Worm (Caenorhabditis elegans) whole organism, young adult: ENCODE data around the gene flp-23.

ENCODE experiments used
- Y53F4B.3 ChIP-seq: fragments of 200-800 bp; sonication (Bioruptor generic); IDR thresholded peaks from 2 replicates; pipeline ENCODE4 v1.3.6; 2022; ENCODE audit warnings: missing genetic modification reagents, missing genetic modification characterization, missing compliant biosample characterization
- sea-2 ChIP-seq: fragments of 200-800 bp; sonication (Bioruptor generic); IDR thresholded peaks from 2 replicates; pipeline ENCODE4 v1.3.6; 2022; ENCODE audit warnings: missing genetic modification characterization, missing compliant biosample characterization
- snpc-4 ChIP-seq, 5 experiments: fragments of 150-350 bp in 1 of 5; sonication (generic microtip) in 4 of 5; optimal IDR thresholded peaks; 2 replicates each; lab custom pipeline; 2014 to 2018; ENCODE audit warnings: missing genetic modification characterization in 5 of 5, missing biosample characterization in 3 of 5, antibody characterized with exemption in 2 of 5, mild to moderate bottlenecking in 2 of 5, missing compliant biosample characterization in 2 of 5, missing genotype in 2 of 5, moderate library complexity in 2 of 5, missing genetic modification reagents in 1 of 5
- zfh-2 ChIP-seq: fragments of 200-800 bp; sonication (Bioruptor generic); conservative IDR thresholded peaks from 2 replicates; pipeline ENCODE4 v1.3.6; 2022; ENCODE audit warnings: missing genetic modification reagents, missing genetic modification characterization, missing compliant biosample characterization
- ztf-26 ChIP-seq: sonication (generic microtip); optimal IDR thresholded peaks from 2 replicates; lab custom pipeline; 2017; ENCODE audit warnings: missing genetic modification characterization, missing compliant biosample characterization

DNA sequence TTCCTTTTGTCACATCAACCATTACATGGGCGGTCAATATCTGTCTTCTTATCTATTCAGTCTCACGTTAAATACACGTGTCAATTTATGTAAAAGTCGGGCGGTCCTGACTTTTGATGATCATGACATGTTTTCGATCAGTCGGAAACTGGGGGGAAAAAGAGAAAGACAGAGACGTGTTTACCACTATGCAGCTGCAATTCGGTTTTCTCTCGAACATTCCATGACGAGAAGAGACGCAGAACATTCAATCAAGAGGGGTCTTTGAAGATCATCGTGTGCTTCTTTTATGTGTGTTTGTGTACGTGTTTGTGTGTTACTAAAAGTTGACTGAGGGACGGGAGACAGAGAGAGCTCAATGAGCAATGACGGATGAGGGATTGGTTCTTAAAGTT is 7.8 kb downstream of the flp-23 start:
- TF ChIP-seq Y53F4B.3 (GFP tag; lab: Robert Waterston, UW), result no peak
- TF ChIP-seq ztf-26 (tag; lab: Kevin White, UChicago), result peak; percentile 93
- TF ChIP-seq zfh-2 (GFP tag; lab: Robert Waterston, UW), result no peak
- TF ChIP-seq sea-2 (GFP tag; lab: Robert Waterston, UW), result no peak
- TF ChIP-seq snpc-4 (GFP tag; optimal IDR thresholded peaks at IDR 0.05; lab: Kevin White, UChicago), result no peak
- peak in 3 of 4 experiments; percentile 52 to 64 (median 60) for TF ChIP-seq snpc-4 (tag; optimal IDR thresholded peaks at IDR 0.05; lab: Kevin White, UChicago)
